Worm (Caenorhabditis elegans) whole organism, L4 larva: Measurements from ENCODE around the gene C02D5.4.
A peak's percentile ranks its signal among the peaks of the same experiment; 100 is the strongest.

Experiments
- F44E2.7 ChIP-seq: fragments of 200-800 bp; sonication (Bioruptor generic); IDR thresholded peaks from 2 replicates; pipeline ENCODE4 v2.1.2; 2022; ENCODE audit warnings: missing genetic modification characterization, missing compliant biosample characterization
- F49E8.2 ChIP-seq: sonication (generic microtip); optimal IDR thresholded peaks from 2 replicates; lab custom pipeline; 2016; ENCODE audit warnings: missing compliant biosample characterization, mild to moderate bottlenecking, missing genetic modification characterization, borderline replicate concordance
- R02D3.7 ChIP-seq: fragments of 150-350 bp; sonication (generic microtip); optimal IDR thresholded peaks from 3 replicates; lab custom pipeline; 2014; ENCODE audit warnings: missing biosample characterization, missing genetic modification characterization
- T20F7.1 ChIP-seq: fragments of 200-800 bp; sonication (Bioruptor generic); optimal IDR thresholded peaks from 2 replicates; lab custom pipeline; 2018; ENCODE audit warnings: mild to moderate bottlenecking, missing genetic modification characterization, missing compliant biosample characterization
- Y5F2A.4 ChIP-seq: fragments of 200-800 bp; sonication (Bioruptor generic); optimal IDR thresholded peaks from 2 replicates; lab custom pipeline; 2018; ENCODE audit warnings: mild to moderate bottlenecking, missing genetic modification characterization, missing compliant biosample characterization
- aly-2 ChIP-seq: sonication (generic microtip); optimal IDR thresholded peaks from 2 replicates; lab custom pipeline; 2018; ENCODE audit warnings: missing biosample characterization, missing genetic modification characterization
- arid-1 ChIP-seq: fragments of 200-800 bp; sonication (Bioruptor generic); conservative IDR thresholded peaks from 2 replicates; pipeline ENCODE4 v1.3.6; 2022; ENCODE audit warnings: missing genetic modification reagents, missing genetic modification characterization, missing compliant biosample characterization
- ceh-32 ChIP-seq: sonication (generic microtip); optimal IDR thresholded peaks from 2 replicates; lab custom pipeline; 2016; ENCODE audit warnings: mild to moderate bottlenecking, missing genetic modification characterization, missing compliant biosample characterization; ENCODE audit not compliant: poor library complexity
- ceh-62 ChIP-seq: sonication (generic microtip); optimal IDR thresholded peaks from 2 replicates; lab custom pipeline; 2017; ENCODE audit warnings: missing biosample characterization, missing genetic modification characterization
- cey-2 ChIP-seq: sonication (generic microtip); optimal IDR thresholded peaks from 3 replicates; lab custom pipeline; 2017; ENCODE audit warnings: missing genetic modification characterization, mild to moderate bottlenecking, missing compliant biosample characterization, antibody characterized with exemption, borderline replicate concordance; ENCODE audit not compliant: insufficient read depth
- ctbp-1 ChIP-seq: fragments of 200-800 bp; sonication (Bioruptor generic); IDR thresholded peaks from 2 replicates; pipeline ENCODE4 v1.3.6; 2022; ENCODE audit warnings: missing genetic modification reagents, missing genetic modification characterization, missing compliant biosample characterization
- dmd-6 ChIP-seq: fragments of 200-800 bp; sonication (Bioruptor generic); IDR thresholded peaks from 2 replicates; pipeline ENCODE4 v1.3.6; 2022; ENCODE audit warnings: missing genetic modification reagents, missing genetic modification characterization, missing compliant biosample characterization
- dmd-8 ChIP-seq: fragments of 200-800 bp; sonication (Bioruptor generic); IDR thresholded peaks from 2 replicates; pipeline ENCODE4 v1.3.6; 2022; ENCODE audit warnings: missing genetic modification characterization, missing compliant biosample characterization
- duxl-1 ChIP-seq: sonication (generic microtip); optimal IDR thresholded peaks from 2 replicates; lab custom pipeline; 2016; ENCODE audit warnings: mild to moderate bottlenecking, missing genetic modification characterization, moderate library complexity, missing compliant biosample characterization; ENCODE audit not compliant: poor library complexity
- dve-1 ChIP-seq: sonication (generic microtip); optimal IDR thresholded peaks from 2 replicates; lab custom pipeline; 2017; ENCODE audit warnings: antibody characterized with exemption, mild to moderate bottlenecking, missing genetic modification characterization, missing compliant biosample characterization; ENCODE audit not compliant: insufficient read depth
- egl-27 ChIP-seq: sonication (generic microtip); optimal IDR thresholded peaks from 3 replicates; lab custom pipeline; 2017; ENCODE audit warnings: missing biosample characterization, missing genetic modification reagents, missing genetic modification characterization
- egl-43 ChIP-seq: fragments of 200-800 bp; sonication (Bioruptor generic); IDR thresholded peaks from 2 replicates; pipeline ENCODE4 v1.3.6; 2022; ENCODE audit warnings: missing genetic modification reagents, missing genetic modification characterization, missing compliant biosample characterization
- gei-8 ChIP-seq: fragments of 200-800 bp; sonication (Bioruptor generic); optimal IDR thresholded peaks from 2 replicates; lab custom pipeline; 2018; ENCODE audit warnings: mild to moderate bottlenecking, missing genetic modification characterization, missing compliant biosample characterization
- hif-1 ChIP-seq, 2 experiments: sonication (generic microtip); optimal IDR thresholded peaks; 2 replicates each; lab custom pipeline; 2016 to 2017; ENCODE audit warnings: missing compliant biosample characterization in 2 of 2, missing genetic modification characterization in 2 of 2, missing genetic modification reagents in 2 of 2, missing genotype in 2 of 2, mild to moderate bottlenecking in 1 of 2
- hlh-11 ChIP-seq: fragments of 200-800 bp; sonication (Bioruptor generic); optimal IDR thresholded peaks from 2 replicates; lab custom pipeline; 2018; ENCODE audit warnings: mild to moderate bottlenecking, missing genetic modification characterization, missing compliant biosample characterization
- hlh-30 ChIP-seq: sonication (generic microtip); optimal IDR thresholded peaks from 2 replicates; lab custom pipeline; 2017; ENCODE audit warnings: antibody characterized with exemption, mild to moderate bottlenecking, missing genetic modification characterization, missing compliant biosample characterization; ENCODE audit not compliant: insufficient read depth
- hmg-1.1 ChIP-seq: fragments of 200-800 bp; sonication (Bioruptor generic); IDR thresholded peaks from 2 replicates; pipeline ENCODE4 v1.3.6; 2022; ENCODE audit warnings: missing genetic modification reagents, missing genetic modification characterization, missing compliant biosample characterization
- jun-1 ChIP-seq: fragments of 150-350 bp; optimal IDR thresholded peaks from 2 replicates; lab custom pipeline; 2014; ENCODE audit warnings: missing biosample characterization, missing genetic modification reagents, missing genetic modification characterization
- lin-1 ChIP-seq: fragments of 200-800 bp; sonication (Bioruptor generic); IDR thresholded peaks from 2 replicates; pipeline ENCODE4 v1.3.6; 2022; ENCODE audit warnings: missing genetic modification reagents, missing genetic modification characterization, missing compliant biosample characterization
- lin-13 ChIP-seq: fragments of 150-350 bp; optimal IDR thresholded peaks from 2 replicates; lab custom pipeline; 2014; ENCODE audit warnings: missing biosample characterization, missing genetic modification reagents, missing genetic modification characterization
- lin-29 ChIP-seq: fragments of 200-800 bp; sonication (Bioruptor generic); IDR thresholded peaks from 2 replicates; pipeline ENCODE4 v1.3.6; 2022; ENCODE audit warnings: missing genetic modification reagents, missing genetic modification characterization, missing compliant biosample characterization
- lsy-2 ChIP-seq, 2 experiments: fragments of 150-350 bp in 1 of 2; sonication (generic microtip) in 1 of 2; optimal IDR thresholded peaks; 2 replicates each; lab custom pipeline; 2014 to 2017; ENCODE audit warnings: missing biosample characterization in 2 of 2, missing genetic modification characterization in 2 of 2
- madf-9 ChIP-seq: fragments of 200-800 bp; sonication (Bioruptor generic); conservative IDR thresholded peaks from 2 replicates; pipeline ENCODE4 v1.3.6; 2022; ENCODE audit warnings: missing genetic modification reagents, missing genetic modification characterization, missing compliant biosample characterization
- mdl-1 ChIP-seq, 2 experiments: fragments of 150-350 bp in 1 of 2; sonication (generic microtip) in 1 of 2; optimal IDR thresholded peaks; 2 replicates each; lab custom pipeline; 2014 to 2017; ENCODE audit warnings: missing biosample characterization in 2 of 2, missing genetic modification characterization in 2 of 2
- mep-1 ChIP-seq: fragments of 150-350 bp; sonication (generic microtip); optimal IDR thresholded peaks from 3 replicates; lab custom pipeline; 2014; ENCODE audit warnings: missing biosample characterization, missing genetic modification characterization
- nhr-10 ChIP-seq: fragments of 150-350 bp; optimal IDR thresholded peaks from 2 replicates; lab custom pipeline; 2014; ENCODE audit warnings: missing biosample characterization, missing genetic modification characterization
- nhr-11 ChIP-seq: fragments of 150-350 bp; optimal IDR thresholded peaks from 2 replicates; lab custom pipeline; 2014; ENCODE audit warnings: missing biosample characterization, missing genetic modification characterization
- nhr-28 ChIP-seq: fragments of 150-350 bp; optimal IDR thresholded peaks from 2 replicates; lab custom pipeline; 2014; ENCODE audit warnings: missing biosample characterization, missing genetic modification characterization
- nhr-76 ChIP-seq: fragments of 150-350 bp; optimal IDR thresholded peaks from 2 replicates; lab custom pipeline; 2014; ENCODE audit warnings: missing biosample characterization, missing genetic modification characterization
- nhr-77 ChIP-seq: fragments of 150-350 bp; optimal IDR thresholded peaks from 2 replicates; lab custom pipeline; 2014; ENCODE audit warnings: missing biosample characterization, missing genetic modification characterization
- rbr-2 ChIP-seq: sonication (generic microtip); optimal IDR thresholded peaks from 2 replicates; lab custom pipeline; 2016; ENCODE audit warnings: missing genotype, missing genetic modification characterization, missing compliant biosample characterization
- sdz-12 ChIP-seq: fragments of 200-800 bp; sonication (Bioruptor generic); optimal IDR thresholded peaks from 2 replicates; lab custom pipeline; 2018; ENCODE audit warnings: mild to moderate bottlenecking, missing genetic modification characterization, missing compliant biosample characterization
- skn-1 ChIP-seq: fragments of 150-350 bp; optimal IDR thresholded peaks from 2 replicates; lab custom pipeline; 2014; ENCODE audit warnings: missing biosample characterization, missing genetic modification characterization
- snpc-1.2 ChIP-seq: fragments of 200-800 bp; sonication (Bioruptor generic); IDR thresholded peaks from 2 replicates; pipeline ENCODE4 v1.3.6; 2022; ENCODE audit warnings: missing genetic modification reagents, missing genetic modification characterization, missing compliant biosample characterization
- unc-39 ChIP-seq: sonication (generic microtip); optimal IDR thresholded peaks from 2 replicates; lab custom pipeline; 2017; ENCODE audit warnings: missing biosample characterization, missing genetic modification characterization
- vab-7 ChIP-seq: fragments of 200-800 bp; sonication (Bioruptor generic); IDR thresholded peaks from 2 replicates; pipeline ENCODE4 v1.3.6; 2022; ENCODE audit warnings: missing genetic modification reagents, missing genetic modification characterization, missing compliant biosample characterization

C02D5.4 gene

ce11 chrIII:8545515-8545914 lies 6.5 kb upstream of the C02D5.4 start, which contains the start of gene ZC21.6:
Gene ZC21.6, minus strand, starts transcription at chrIII:8545615.
- TF ChIP-seq madf-9 = no peak
- no peak for TF ChIP-seq Y5F2A.4 (GFP tag; lab: Kevin White, UChicago)
- no peak for TF ChIP-seq gei-8 (GFP tag; lab: Kevin White, UChicago)
- TF ChIP-seq lin-1 (GFP tag; lab: Robert Waterston, UW) = no peak
- TF ChIP-seq unc-39 (tag; lab: Kevin White, UChicago) = no peak
- TF ChIP-seq nhr-77 (tag; lab: Kevin White, UChicago) = no peak
- no peak for TF ChIP-seq dve-1 (tag; lab: Kevin White, UChicago)
- TF ChIP-seq vab-7 (GFP tag; lab: Robert Waterston, UW) = no peak

ce11 chrIII:8551705-8552104 lies 260 bp upstream of the C02D5.4 start:
- TF ChIP-seq nhr-28 (tag; lab: Kevin White, UChicago) = peak; percentile 97
- TF ChIP-seq ceh-32 (tag; lab: Kevin White, UChicago) = no peak

ce11 chrIII:8554472-8554871 lies 2.5 kb downstream of the C02D5.4 start, which contains the start of gene gsto-2:
Gene gsto-2, plus strand, starts transcription at chrIII:8554772.
- TF ChIP-seq lin-29 (GFP tag; lab: Robert Waterston, UW) = no peak
- TF ChIP-seq snpc-1.2 (GFP tag; lab: Robert Waterston, UW) = no peak
- no peak for TF ChIP-seq madf-9
- no peak for TF ChIP-seq egl-43 (GFP tag; lab: Robert Waterston, UW)
- no peak for TF ChIP-seq egl-27 (tag; lab: Kevin White, UChicago)
- TF ChIP-seq, all 104 proteins: peak for 0

ce11 chrIII:8555682-8556081 lies 3.7 kb downstream of the C02D5.4 start:
- TF ChIP-seq lin-29 (GFP tag; lab: Robert Waterston, UW) (no peak), F44E2.7 (no peak), duxl-1 (no peak), egl-43 (GFP tag; lab: Robert Waterston, UW) (no peak), ctbp-1 (GFP tag; lab: Robert Waterston, UW) (no peak), dmd-8 (GFP tag; lab: Robert Waterston, UW) (no peak), nhr-76 (tag; lab: Kevin White, UChicago) (no peak), arid-1 (no peak), F49E8.2 (tag; lab: Kevin White, UChicago) (no peak), nhr-77 (tag; lab: Kevin White, UChicago) (no peak), gei-8 (GFP tag; lab: Kevin White, UChicago) (no peak), hlh-30 (no peak), R02D3.7 (tag; lab: Kevin White, UChicago) (no peak), unc-39 (tag; lab: Kevin White, UChicago) (no peak), jun-1 (tag; lab: Kevin White, UChicago) (no peak), cey-2 (tag; lab: Kevin White, UChicago) (no peak)

- TF ChIP-seq hlh-30 (peak; percentile 81), nhr-11 (tag; lab: Kevin White, UChicago) (peak; percentile 20), mdl-1 (tag; optimal IDR thresholded peaks at IDR 0.05; lab: Kevin White, UChicago) (peak in 1 of 2 experiments; percentile 40), dmd-6 (GFP tag; lab: Robert Waterston, UW) (peak; percentile 45), sdz-12 (GFP tag; lab: Kevin White, UChicago) (no peak), nhr-10 (tag; lab: Kevin White, UChicago) (peak; percentile 51), hlh-11 (peak; percentile 49), skn-1 (tag; lab: Kevin White, UChicago) (no peak), rbr-2 (peak; percentile 20), aly-2 (tag; lab: Kevin White, UChicago) (no peak), T20F7.1 (peak; percentile 27), hmg-1.1 (peak; percentile 54; the same call in 1 of the 2 replicates), lsy-2 (tag; optimal IDR thresholded peaks at IDR 0.05; lab: Kevin White, UChicago) (peak in 1 of 2 experiments; percentile 49), mep-1 (tag; lab: Kevin White, UChicago) (peak; percentile 66), dve-1 (tag; lab: Kevin White, UChicago) (peak; percentile 52), hif-1 (tag; optimal IDR thresholded peaks at IDR 0.05; lab: Kevin White, UChicago) (peak in 1 of 2 experiments; percentile 32), nhr-28 (tag; lab: Kevin White, UChicago) (peak; percentile 53), ceh-62 (tag; lab: Kevin White, UChicago) (no peak), lin-13 (peak; percentile 21)
- TF ChIP-seq, all 104 proteins: peak for 15
Measured at ce11 chrIII:8556836-8557385, 4.9 kb downstream of the C02D5.4 start, which contains the start of gene C02D5.2. Gene C02D5.2, plus strand, starts transcription at chrIII:8557335.
